Worm (Caenorhabditis elegans) whole organism, early embryonic: ENCODE measurements around the gene sro-1.

Source experiments
- B0310.2 ChIP-seq: sonication (generic microtip); optimal IDR thresholded peaks from 2 replicates; lab custom pipeline; 2016; ENCODE audit warnings: mild to moderate bottlenecking, missing genetic modification characterization, missing compliant biosample characterization
- F13C5.2 ChIP-seq: sonication (generic microtip); optimal IDR thresholded peaks from 2 replicates; lab custom pipeline; 2017; ENCODE audit warnings: mild to moderate bottlenecking, missing genetic modification characterization, inconsistent platforms, missing compliant biosample characterization
- aly-1 ChIP-seq: sonication (generic microtip); optimal IDR thresholded peaks from 2 replicates; lab custom pipeline; 2016; ENCODE audit warnings: missing genetic modification characterization, missing compliant biosample characterization
- ama-1 ChIP-seq: fragments of 150-350 bp; optimal IDR thresholded peaks from 2 replicates; lab custom pipeline; 2014
- ceh-13 ChIP-seq: fragments of 200-800 bp; sonication (Bioruptor generic); optimal IDR thresholded peaks from 2 replicates; lab custom pipeline; 2018; ENCODE audit warnings: mild to moderate bottlenecking, missing genetic modification characterization, missing compliant biosample characterization
- ceh-36 ChIP-seq: sonication (generic microtip); optimal IDR thresholded peaks from 2 replicates; lab custom pipeline; 2016; ENCODE audit warnings: missing genetic modification characterization, inconsistent platforms, missing compliant biosample characterization
- ets-7 ChIP-seq: sonication (generic microtip); optimal IDR thresholded peaks from 2 replicates; lab custom pipeline; 2016; ENCODE audit warnings: missing genotype, missing genetic modification characterization, missing compliant biosample characterization
- flt-1 ChIP-seq: fragments of 200-800 bp; sonication (Bioruptor generic); IDR thresholded peaks from 2 replicates; pipeline ENCODE4 v1.3.6; 2022; ENCODE audit warnings: missing genetic modification characterization, missing compliant biosample characterization
- hmbx-1 ChIP-seq: sonication (generic microtip); optimal IDR thresholded peaks from 2 replicates; lab custom pipeline; 2016; ENCODE audit warnings: mild to moderate bottlenecking, missing genetic modification characterization, missing compliant biosample characterization
- hmg-4 ChIP-seq: fragments of 200-800 bp; sonication (Bioruptor generic); optimal IDR thresholded peaks from 2 replicates; lab custom pipeline; 2018; ENCODE audit warnings: mild to moderate bottlenecking, missing genetic modification characterization, missing compliant biosample characterization
- hnd-1 ChIP-seq: sonication (generic microtip); optimal IDR thresholded peaks from 2 replicates; lab custom pipeline; 2016; ENCODE audit warnings: missing genetic modification characterization, missing compliant biosample characterization
- pes-1 ChIP-seq: fragments of 200-800 bp; sonication (Bioruptor generic); IDR thresholded peaks from 2 replicates; pipeline ENCODE4 v1.3.6; 2022; ENCODE audit warnings: missing genetic modification reagents, missing genetic modification characterization, missing compliant biosample characterization
- scrt-1 ChIP-seq: fragments of 200-800 bp; sonication (Bioruptor generic); IDR thresholded peaks from 2 replicates; pipeline ENCODE4 v1.3.6; 2022; ENCODE audit warnings: missing genetic modification characterization, missing compliant biosample characterization
- sea-1 ChIP-seq: fragments of 200-800 bp; sonication (Bioruptor generic); conservative IDR thresholded peaks from 2 replicates; pipeline ENCODE4 v1.3.6; 2022; ENCODE audit warnings: missing genetic modification characterization, missing compliant biosample characterization
- tbx-11 ChIP-seq: fragments of 200-800 bp; sonication (Bioruptor generic); IDR thresholded peaks from 2 replicates; pipeline ENCODE4 v1.3.6; 2022; ENCODE audit warnings: missing genetic modification characterization, missing compliant biosample characterization
- tbx-37 ChIP-seq: fragments of 200-800 bp; sonication (Bioruptor generic); conservative IDR thresholded peaks from 2 replicates; pipeline ENCODE4 v1.3.6; 2022; ENCODE audit warnings: missing genetic modification reagents, missing genetic modification characterization, missing compliant biosample characterization
- tra-4 ChIP-seq: sonication (generic microtip); optimal IDR thresholded peaks from 2 replicates; lab custom pipeline; 2017; ENCODE audit warnings: missing genetic modification characterization, missing compliant biosample characterization

sro-1 gene

ce11 chrII:7465519-7465918 is at the start of gene sro-1:
Gene sro-1 (minus strand): TSS chrII:7465619.
- TF ChIP-seq scrt-1 (GFP tag; lab: Robert Waterston, UW) (no peak), hnd-1 (tag; lab: Kevin White, UChicago) (no peak), ets-7 (tag; lab: Kevin White, UChicago) (no peak), tra-4 (tag; lab: Kevin White, UChicago) (no peak)

- TF ChIP-seq ceh-13 (GFP tag; lab: Kevin White, UChicago) (no peak), flt-1 (GFP tag; lab: Robert Waterston, UW) (no peak), hmbx-1 (tag; lab: Kevin White, UChicago) (no peak), F13C5.2 (tag; lab: Kevin White, UChicago) (no peak), pes-1 (GFP tag; lab: Robert Waterston, UW) (no peak), sea-1 (GFP tag; lab: Robert Waterston, UW) (no peak), ets-7 (tag; lab: Kevin White, UChicago) (no peak), ceh-36 (tag; lab: Kevin White, UChicago) (no peak), B0310.2 (tag; lab: Kevin White, UChicago) (no peak), hnd-1 (tag; lab: Kevin White, UChicago) (no peak), ama-1 (lab: Kevin White, UChicago) (no peak), tbx-37 (GFP tag; lab: Robert Waterston, UW) (no peak), scrt-1 (GFP tag; lab: Robert Waterston, UW) (no peak), tra-4 (tag; lab: Kevin White, UChicago) (no peak), aly-1 (no peak), hmg-4 (GFP tag; lab: Kevin White, UChicago) (no peak), tbx-11 (no peak)
Observed at ce11 chrII:7505005-7505404, 39.6 kb upstream of the sro-1 start, which contains the start of gene C28F5.1. Gene C28F5.1 (plus strand): TSS chrII:7505305.

ce11 chrII:7499390-7499789 is 34.0 kb upstream of the sro-1 start, which contains the start of gene srab-14:
Gene srab-14 (minus strand): TSS chrII:7499490.
- TF ChIP-seq B0310.2 (tag; lab: Kevin White, UChicago) (no peak), ceh-13 (GFP tag; lab: Kevin White, UChicago) (no peak)

ce11 chrII:7496070-7496469 is 30.7 kb upstream of the sro-1 start, which contains the start of gene spi-1:
Gene spi-1 (plus strand): TSS chrII:7496247.
- TF ChIP-seq pes-1 (GFP tag; lab: Robert Waterston, UW) (no peak), hmbx-1 (tag; lab: Kevin White, UChicago) (no peak), hnd-1 (tag; lab: Kevin White, UChicago) (no peak), sea-1 (GFP tag; lab: Robert Waterston, UW) (no peak), B0310.2 (tag; lab: Kevin White, UChicago) (no peak), ceh-13 (GFP tag; lab: Kevin White, UChicago) (no peak), flt-1 (GFP tag; lab: Robert Waterston, UW) (no peak), ets-7 (tag; lab: Kevin White, UChicago) (no peak), tbx-11 (no peak), F13C5.2 (tag; lab: Kevin White, UChicago) (no peak)

- TF ChIP-seq F13C5.2 (tag; lab: Kevin White, UChicago): no peak
- no peak for TF ChIP-seq hmbx-1 (tag; lab: Kevin White, UChicago)
- TF ChIP-seq hmg-4 (GFP tag; lab: Kevin White, UChicago): no peak
- TF ChIP-seq scrt-1 (GFP tag; lab: Robert Waterston, UW): no peak
- TF ChIP-seq tra-4 (tag; lab: Kevin White, UChicago): no peak
- no peak for TF ChIP-seq tbx-37 (GFP tag; lab: Robert Waterston, UW)
- TF ChIP-seq pes-1 (GFP tag; lab: Robert Waterston, UW): no peak
- no peak for TF ChIP-seq ceh-13 (GFP tag; lab: Kevin White, UChicago)
- no peak for TF ChIP-seq flt-1 (GFP tag; lab: Robert Waterston, UW)
- no peak for TF ChIP-seq hnd-1 (tag; lab: Kevin White, UChicago)
- TF ChIP-seq ama-1 (lab: Kevin White, UChicago): no peak
- TF ChIP-seq sea-1 (GFP tag; lab: Robert Waterston, UW): no peak
- TF ChIP-seq tbx-11: no peak
Observed at ce11 chrII:7494155-7494554, 28.7 kb upstream of the sro-1 start, which contains the start of gene R10H1.1. Gene R10H1.1 (plus strand): TSS chrII:7494455.

ce11 chrII:7493599-7493998 is 28.2 kb upstream of the sro-1 start, which contains the start of gene nas-23:
Gene nas-23 (minus strand): TSS chrII:7493699.
- TF ChIP-seq tra-4 (tag; lab: Kevin White, UChicago) (no peak), ceh-13 (GFP tag; lab: Kevin White, UChicago) (no peak), hnd-1 (tag; lab: Kevin White, UChicago) (no peak), hmg-4 (GFP tag; lab: Kevin White, UChicago) (no peak), tbx-37 (GFP tag; lab: Robert Waterston, UW) (no peak), pes-1 (GFP tag; lab: Robert Waterston, UW) (no peak), sea-1 (GFP tag; lab: Robert Waterston, UW) (no peak), B0310.2 (tag; lab: Kevin White, UChicago) (no peak), flt-1 (GFP tag; lab: Robert Waterston, UW) (no peak), ceh-36 (tag; lab: Kevin White, UChicago) (no peak), ets-7 (tag; lab: Kevin White, UChicago) (no peak), aly-1 (no peak), tbx-11 (no peak), F13C5.2 (tag; lab: Kevin White, UChicago) (no peak), hmbx-1 (tag; lab: Kevin White, UChicago) (no peak), ama-1 (lab: Kevin White, UChicago) (no peak), scrt-1 (GFP tag; lab: Robert Waterston, UW) (no peak)

- no peak for TF ChIP-seq flt-1 (GFP tag; lab: Robert Waterston, UW)
- no peak for TF ChIP-seq F13C5.2 (tag; lab: Kevin White, UChicago)
- no peak for TF ChIP-seq ceh-36 (tag; lab: Kevin White, UChicago)
- TF ChIP-seq sea-1 (GFP tag; lab: Robert Waterston, UW): no peak
- TF ChIP-seq tbx-11: no peak
- TF ChIP-seq ets-7 (tag; lab: Kevin White, UChicago): no peak
- no peak for TF ChIP-seq hmg-4 (GFP tag; lab: Kevin White, UChicago)
- no peak for TF ChIP-seq hmbx-1 (tag; lab: Kevin White, UChicago)
- TF ChIP-seq tra-4 (tag; lab: Kevin White, UChicago): no peak
- TF ChIP-seq hnd-1 (tag; lab: Kevin White, UChicago): no peak
- TF ChIP-seq ama-1 (lab: Kevin White, UChicago): no peak
- no peak for TF ChIP-seq ceh-13 (GFP tag; lab: Kevin White, UChicago)
- no peak for TF ChIP-seq tbx-37 (GFP tag; lab: Robert Waterston, UW)
- no peak for TF ChIP-seq pes-1 (GFP tag; lab: Robert Waterston, UW)
Observed at ce11 chrII:7489605-7490004, 24.2 kb upstream of the sro-1 start, which contains the start of gene D1022.9. Gene D1022.9 (minus strand): TSS chrII:7489705.
